Worm (Caenorhabditis elegans) whole organism, L3 larva: ENCODE results near the gene dop-5.

ENCODE experiments used
- R02D3.7 ChIP-seq: fragments of 150-350 bp; optimal IDR thresholded peaks from 2 replicates; lab custom pipeline; 2014; ENCODE audit warnings: missing biosample characterization, missing genetic modification characterization
- ZK546.5 ChIP-seq: sonication (generic microtip); optimal IDR thresholded peaks from 2 replicates; lab custom pipeline; 2017; ENCODE audit warnings: missing biosample characterization, missing genetic modification characterization
- ceh-16 ChIP-seq: sonication (generic microtip); optimal IDR thresholded peaks from 2 replicates; lab custom pipeline; 2017; ENCODE audit warnings: missing biosample characterization, missing genetic modification characterization
- ceh-28 ChIP-seq: fragments of 150-350 bp; optimal IDR thresholded peaks from 2 replicates; lab custom pipeline; 2014; ENCODE audit warnings: missing biosample characterization, missing genetic modification reagents, missing genetic modification characterization
- ceh-82 ChIP-seq: fragments of 150-350 bp; optimal IDR thresholded peaks from 2 replicates; lab custom pipeline; 2014; ENCODE audit warnings: missing biosample characterization, missing genetic modification characterization
- ceh-9 ChIP-seq: sonication (generic microtip); optimal IDR thresholded peaks from 2 replicates; lab custom pipeline; 2018; ENCODE audit warnings: missing biosample characterization, missing genetic modification characterization
- daf-12 ChIP-seq: fragments of 150-350 bp; optimal IDR thresholded peaks from 2 replicates; lab custom pipeline; 2014; ENCODE audit warnings: missing biosample characterization, missing genetic modification reagents, missing genetic modification characterization
- egl-5 ChIP-seq: fragments of 150-350 bp; optimal IDR thresholded peaks from 2 replicates; lab custom pipeline; 2017; ENCODE audit warnings: missing biosample characterization, missing genetic modification reagents, missing genetic modification characterization, inconsistent platforms
- elt-1 ChIP-seq: fragments of 150-350 bp; optimal IDR thresholded peaks from 2 replicates; lab custom pipeline; 2014; ENCODE audit warnings: missing biosample characterization, missing genetic modification characterization
- elt-2 ChIP-seq: sonication (generic microtip); optimal IDR thresholded peaks from 2 replicates; lab custom pipeline; 2016; ENCODE audit warnings: missing genetic modification reagents, mild to moderate bottlenecking, missing genetic modification characterization, missing compliant biosample characterization
- elt-3 ChIP-seq, 3 experiments: fragments of 150-350 bp in 1 of 3; sonication (generic microtip) in 2 of 3; optimal IDR thresholded peaks; 2 replicates in 2 of 3; 4 replicates in 1 of 3; lab custom pipeline; 2014 to 2017; ENCODE audit warnings: missing biosample characterization in 3 of 3, missing genetic modification characterization in 3 of 3
- eor-1 ChIP-seq, 2 experiments: fragments of 150-350 bp; optimal IDR thresholded peaks; 2 replicates each; lab custom pipeline; 2014 to 2018; ENCODE audit warnings: missing biosample characterization in 2 of 2, missing genetic modification characterization in 2 of 2
- fkh-10 ChIP-seq: sonication (generic microtip); optimal IDR thresholded peaks from 2 replicates; lab custom pipeline; 2017; ENCODE audit warnings: missing biosample characterization, missing genetic modification reagents, missing genetic modification characterization
- fos-1 ChIP-seq: fragments of 150-350 bp; optimal IDR thresholded peaks from 2 replicates; lab custom pipeline; 2014; ENCODE audit warnings: missing biosample characterization, missing genetic modification characterization
- hmg-11 ChIP-seq: sonication (generic microtip); optimal IDR thresholded peaks from 2 replicates; lab custom pipeline; 2016; ENCODE audit warnings: missing genetic modification characterization, missing compliant biosample characterization
- jun-1 ChIP-seq: fragments of 150-350 bp; optimal IDR thresholded peaks from 2 replicates; lab custom pipeline; 2014; ENCODE audit warnings: missing biosample characterization, missing genetic modification reagents, missing genetic modification characterization
- lin-39 ChIP-seq: fragments of 150-350 bp; optimal IDR thresholded peaks from 2 replicates; lab custom pipeline; 2018; ENCODE audit warnings: missing biosample characterization, missing genetic modification reagents, missing genetic modification characterization
- lsy-12 ChIP-seq: sonication (generic microtip); optimal IDR thresholded peaks from 2 replicates; lab custom pipeline; 2016; ENCODE audit warnings: mild to moderate bottlenecking, missing genetic modification characterization, missing compliant biosample characterization
- mdl-1 ChIP-seq: fragments of 150-350 bp; optimal IDR thresholded peaks from 2 replicates; lab custom pipeline; 2014; ENCODE audit warnings: missing biosample characterization, missing genetic modification characterization
- nfya-1 ChIP-seq: sonication (generic microtip); optimal IDR thresholded peaks from 2 replicates; lab custom pipeline; 2017; ENCODE audit warnings: missing genetic modification characterization, mild to moderate bottlenecking, missing compliant biosample characterization, antibody characterized with exemption, moderate library complexity; ENCODE audit not compliant: insufficient read depth
- nhr-11 ChIP-seq: fragments of 150-350 bp; optimal IDR thresholded peaks from 2 replicates; lab custom pipeline; 2014; ENCODE audit warnings: missing biosample characterization, missing genetic modification characterization
- nhr-12 ChIP-seq: fragments of 150-350 bp; optimal IDR thresholded peaks from 2 replicates; lab custom pipeline; 2014; ENCODE audit warnings: missing biosample characterization, missing genetic modification characterization
- nhr-23 ChIP-seq: fragments of 150-350 bp; optimal IDR thresholded peaks from 2 replicates; lab custom pipeline; 2014; ENCODE audit warnings: missing biosample characterization, missing genetic modification reagents, missing genetic modification characterization
- nhr-25 ChIP-seq: sonication (generic microtip); optimal IDR thresholded peaks from 2 replicates; lab custom pipeline; 2017; ENCODE audit warnings: missing biosample characterization, missing genetic modification characterization
- nhr-28 ChIP-seq: fragments of 150-350 bp; optimal IDR thresholded peaks from 2 replicates; lab custom pipeline; 2014; ENCODE audit warnings: missing biosample characterization, missing genetic modification characterization
- nhr-43 ChIP-seq: sonication (generic microtip); optimal IDR thresholded peaks from 2 replicates; lab custom pipeline; 2016; ENCODE audit warnings: mild to moderate bottlenecking, missing genetic modification characterization, missing compliant biosample characterization; ENCODE audit not compliant: poor library complexity, severe bottlenecking
- nhr-67 ChIP-seq: fragments of 150-350 bp; optimal IDR thresholded peaks from 2 replicates; lab custom pipeline; 2014; ENCODE audit warnings: missing biosample characterization, missing genetic modification characterization
- nhr-77 ChIP-seq: fragments of 150-350 bp; optimal IDR thresholded peaks from 2 replicates; lab custom pipeline; 2014; ENCODE audit warnings: missing biosample characterization, missing genetic modification characterization
- pha-4 ChIP-seq: fragments of 150-350 bp; optimal IDR thresholded peaks from 2 replicates; lab custom pipeline; 2014; ENCODE audit warnings: missing biosample characterization, missing genetic modification reagents, missing genetic modification characterization
- pqm-1 ChIP-seq: fragments of 150-350 bp; optimal IDR thresholded peaks from 2 replicates; lab custom pipeline; 2017; ENCODE audit warnings: missing biosample characterization, missing genetic modification characterization, inconsistent platforms
- sea-2 ChIP-seq: fragments of 150-350 bp; sonication (generic microtip); optimal IDR thresholded peaks from 4 replicates; lab custom pipeline; 2014; ENCODE audit warnings: missing biosample characterization, missing genetic modification reagents, missing genetic modification characterization
- skn-1 ChIP-seq: fragments of 150-350 bp; optimal IDR thresholded peaks from 2 replicates; lab custom pipeline; 2014; ENCODE audit warnings: missing biosample characterization, missing genetic modification characterization
- snpc-4 ChIP-seq: fragments of 150-350 bp; optimal IDR thresholded peaks from 2 replicates; lab custom pipeline; 2014; ENCODE audit warnings: missing biosample characterization, missing genetic modification characterization
- tbx-2 ChIP-seq: sonication (generic microtip); optimal IDR thresholded peaks from 2 replicates; lab custom pipeline; 2016; ENCODE audit warnings: mild to moderate bottlenecking, missing genetic modification characterization, missing compliant biosample characterization
- unc-62 ChIP-seq: fragments of 150-350 bp; sonication (generic microtip); optimal IDR thresholded peaks from 4 replicates; lab custom pipeline; 2014; ENCODE audit warnings: missing biosample characterization, missing genetic modification reagents, missing genetic modification characterization
- zag-1 ChIP-seq: fragments of 150-350 bp; optimal IDR thresholded peaks from 2 replicates; lab custom pipeline; 2014; ENCODE audit warnings: missing biosample characterization, missing genetic modification characterization
- ztf-11 ChIP-seq: fragments of 150-350 bp; optimal IDR thresholded peaks from 2 replicates; lab custom pipeline; 2014; ENCODE audit warnings: missing biosample characterization, missing genetic modification characterization
- ztf-4 ChIP-seq: fragments of 150-350 bp; optimal IDR thresholded peaks from 2 replicates; lab custom pipeline; 2014; ENCODE audit warnings: missing biosample characterization, missing genetic modification characterization

dop-5 gene

ce11 chrV:11366129-11366528 lies at the start of gene dop-5:
TSS of gene dop-5 (minus strand) at chrV:11366229.
- TF ChIP-seq nhr-12 (tag; lab: Kevin White, UChicago) (no peak), nhr-23 (tag; lab: Kevin White, UChicago) (no peak), mdl-1 (tag; lab: Kevin White, UChicago) (no peak), nhr-25 (tag; lab: Kevin White, UChicago) (no peak), fos-1 (tag; lab: Kevin White, UChicago) (no peak), egl-5 (tag; lab: Kevin White, UChicago) (no peak), skn-1 (tag; lab: Kevin White, UChicago) (no peak)

ce11 chrV:11415059-11415458 lies 49.0 kb upstream of the dop-5 start, which contains the start of gene deg-3:
TSS of gene deg-3 (minus strand) at chrV:11415159.
- TF ChIP-seq egl-5 (tag; lab: Kevin White, UChicago) (no peak), elt-3 (tag; optimal IDR thresholded peaks at IDR 0.05; lab: Kevin White, UChicago) (no peak)

ce11 chrV:11412125-11412524 lies 46.1 kb upstream of the dop-5 start:
- TF ChIP-seq elt-1 (tag; lab: Kevin White, UChicago) (no peak), nhr-28 (tag; lab: Kevin White, UChicago) (no peak), nhr-77 (tag; lab: Kevin White, UChicago) (no peak), pha-4 (no peak), skn-1 (tag; lab: Kevin White, UChicago) (no peak), ceh-9 (tag; lab: Kevin White, UChicago) (no peak), pqm-1 (peak; percentile 60), jun-1 (peak; percentile 58), R02D3.7 (tag; lab: Kevin White, UChicago) (no peak), tbx-2 (no peak), hmg-11 (tag; lab: Kevin White, UChicago) (no peak), eor-1 (tag; optimal IDR thresholded peaks at IDR 0.05; lab: Kevin White, UChicago) (no peak), elt-3 (tag; optimal IDR thresholded peaks at IDR 0.05; lab: Kevin White, UChicago) (no peak), elt-2 (peak; percentile 79), nfya-1 (no peak), daf-12 (no peak), ceh-28 (tag; lab: Kevin White, UChicago) (no peak), fkh-10 (GFP tag; lab: Kevin White, UChicago) (no peak), ceh-16 (no peak), ztf-11 (tag; lab: Kevin White, UChicago) (no peak), nhr-25 (tag; lab: Kevin White, UChicago) (no peak), unc-62 (GFP tag; lab: Kevin White, UChicago) (no peak), mdl-1 (tag; lab: Kevin White, UChicago) (no peak), lsy-12 (peak; percentile 2), ceh-82 (no peak), nhr-67 (no peak), snpc-4 (peak; percentile 14), lin-39 (tag; lab: Kevin White, UChicago) (no peak), nhr-23 (tag; lab: Kevin White, UChicago) (no peak), sea-2 (no peak), nhr-43 (no peak)

- TF ChIP-seq nfya-1 (no peak), eor-1 (tag; optimal IDR thresholded peaks at IDR 0.05; lab: Kevin White, UChicago) (no peak), daf-12 (no peak), nhr-77 (tag; lab: Kevin White, UChicago) (no peak), unc-62 (GFP tag; lab: Kevin White, UChicago) (no peak), zag-1 (tag; lab: Kevin White, UChicago) (no peak), ztf-4 (no peak), nhr-11 (tag; lab: Kevin White, UChicago) (no peak), nhr-43 (no peak), elt-2 (no peak), ZK546.5 (tag; lab: Kevin White, UChicago) (no peak), nhr-28 (tag; lab: Kevin White, UChicago) (no peak), jun-1 (no peak), tbx-2 (no peak), elt-1 (tag; lab: Kevin White, UChicago) (no peak), pha-4 (no peak), R02D3.7 (tag; lab: Kevin White, UChicago) (no peak), nhr-25 (tag; lab: Kevin White, UChicago) (no peak)
- TF ChIP-seq, all 47 proteins: peak for 0
Measured at ce11 chrV:11410902-11411561, 45.0 kb upstream of the dop-5 start, which contains the start of the genes K03B8.8 and grl-3. TSS of gene K03B8.8 (minus strand) at chrV:11411002. TSS of gene grl-3 (plus strand) at chrV:11411511.
